Worm (Caenorhabditis elegans): ENCODE data around the gene clk-1.

- TF ChIP-seq tbx-2 (tag; optimal IDR thresholded peaks at IDR 0.05) (no peak), syd-9 (tag; optimal IDR thresholded peaks at IDR 0.05) (no peak), pha-4 (tag; optimal IDR thresholded peaks at IDR 0.05) (no peak), fkh-10 (GFP tag; optimal IDR thresholded peaks at IDR 0.05) (no peak), C08G9.2 (tag; optimal IDR thresholded peaks at IDR 0.05) (no peak), pqm-1 (tag; optimal IDR thresholded peaks at IDR 0.05) (no peak), dve-1 (tag; optimal IDR thresholded peaks at IDR 0.05) (no peak), ceh-30 (tag; optimal IDR thresholded peaks at IDR 0.05) (no peak), npax-4 (tag; optimal IDR thresholded peaks at IDR 0.05) (no peak), rnt-1 (tag; optimal IDR thresholded peaks at IDR 0.05) (no peak), lin-11 (tag; optimal IDR thresholded peaks at IDR 0.05) (no peak), ceh-14 (tag; optimal IDR thresholded peaks at IDR 0.05) (no peak), elt-2 (tag; optimal IDR thresholded peaks at IDR 0.05) (no peak)
These were observed 23.6 kb upstream of the clk-1 start, which contains the start of the genes sumv-1 and gop-1 for ce11 chrIII:5254108-5254507.
